Fruit fly (Drosophila melanogaster) ovary, adult (tissue): Measurements from ENCODE around the gene Ent1.

Experiments
- CG17801 ChIP-seq: fragments of 200-800 bp; optimal IDR thresholded peaks from 2 replicates; lab custom pipeline; 2019; ENCODE audit warnings: missing biosample characterization, mild to moderate bottlenecking, missing genetic modification characterization, moderate library complexity; ENCODE audit not compliant: partially characterized antibody

Ent1 gene

DNA sequence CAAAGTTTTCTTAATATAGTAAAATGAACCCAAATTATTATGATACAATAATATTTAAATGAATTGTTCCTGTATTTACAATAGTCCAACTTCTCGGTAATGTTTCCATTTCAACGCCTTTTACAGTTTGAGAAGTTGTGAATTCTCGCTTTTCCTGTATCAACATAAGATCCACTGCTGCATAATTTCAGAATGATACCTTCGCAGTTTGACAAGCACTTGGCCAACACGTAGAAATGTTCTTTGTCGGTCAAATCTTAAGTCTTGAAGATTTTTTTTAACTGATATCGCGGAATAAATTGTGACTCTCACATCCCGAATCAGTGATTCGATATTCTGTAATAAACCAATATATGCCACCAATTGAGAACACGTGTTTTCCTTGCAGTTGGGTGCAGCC, 10.1 kb downstream of the Ent1 start:
- no peak for TF ChIP-seq CG17801 (GFP tag; lab: Kevin White, UChicago)

dm6 chr2L:346781-347180, 10.9 kb downstream of the Ent1 start:
- no peak for TF ChIP-seq CG17801 (GFP tag; lab: Kevin White, UChicago)

dm6 chr2L:332235-332634, 25.4 kb downstream of the Ent1 start, which contains the start of gene CG31921:
Gene CG31921 (minus strand): TSS chr2L:332335.
- no peak for TF ChIP-seq CG17801 (GFP tag; lab: Kevin White, UChicago)

- no peak for TF ChIP-seq CG17801 (GFP tag; lab: Kevin White, UChicago)
Observed at dm6 chr2L:329661-330060, 28.0 kb downstream of the Ent1 start, which contains the start of gene CG43755. Gene CG43755 (minus strand): TSS chr2L:329761.

- TF ChIP-seq CG17801 (GFP tag; lab: Kevin White, UChicago): no peak
Observed at dm6 chr2L:322915-323314, 34.8 kb downstream of the Ent1 start.

DNA sequence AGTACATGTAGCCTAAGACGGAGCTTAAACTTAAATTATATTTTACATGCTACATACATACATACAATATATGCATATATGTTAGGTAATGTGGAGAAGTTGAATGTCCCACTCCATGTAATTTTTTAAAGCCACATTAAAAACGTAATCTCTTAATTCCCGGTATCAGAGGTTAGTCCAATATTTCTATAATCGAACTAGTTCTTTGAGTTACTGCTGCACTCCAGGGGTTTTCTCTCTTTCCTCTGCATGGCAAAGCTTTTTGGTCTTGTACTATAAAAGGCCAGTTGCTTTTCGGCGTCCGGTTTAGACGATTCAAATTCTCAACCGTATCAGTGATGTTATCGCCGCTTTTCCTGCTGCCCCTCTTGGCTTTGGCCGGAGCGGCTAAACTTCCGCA, 35.9 kb downstream of the Ent1 start, which contains the start of gene CG33127:
TSS of gene CG33127 (plus strand) at position 309 of the 400 bp plus-strand sequence.
- TF ChIP-seq CG17801 (GFP tag; lab: Kevin White, UChicago): no peak

- no peak for TF ChIP-seq CG17801 (GFP tag; lab: Kevin White, UChicago)
Observed at dm6 chr2L:321148-321547, 36.5 kb downstream of the Ent1 start, which contains the start of gene CG11911. Gene CG11911 (minus strand): TSS chr2L:321248.

DNA sequence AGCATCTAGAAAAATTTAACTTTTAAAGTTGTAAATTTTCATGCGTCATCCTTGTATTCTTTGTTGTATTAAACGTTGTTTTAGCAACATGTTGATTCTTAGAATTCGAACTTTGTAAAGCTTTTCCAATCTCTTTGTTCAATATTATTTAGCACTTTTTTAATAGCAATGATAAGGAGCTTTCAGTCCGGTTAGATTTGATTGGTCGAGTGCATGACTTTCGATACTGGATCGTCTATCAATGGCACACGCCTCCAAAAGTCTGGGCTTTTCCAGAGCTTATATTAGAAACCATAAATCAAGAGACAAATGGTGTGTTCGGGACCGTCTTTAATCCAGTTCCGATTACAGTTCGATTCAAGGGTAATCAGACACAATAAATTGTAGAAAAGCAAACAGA, 37.9 kb downstream of the Ent1 start:
- TF ChIP-seq CG17801 (GFP tag; lab: Kevin White, UChicago): no peak

- TF ChIP-seq CG17801 (GFP tag; lab: Kevin White, UChicago): no peak
Observed at dm6 chr2L:319159-319558, 38.5 kb downstream of the Ent1 start, which contains the start of gene CG11912. Gene CG11912 (minus strand): TSS chr2L:319259.

dm6 chr2L:309812-310431, 47.8 kb downstream of the Ent1 start:
- no peak for TF ChIP-seq CG17801 (GFP tag; lab: Kevin White, UChicago)

- peak; percentile 4 for TF ChIP-seq CG17801 (GFP tag; lab: Kevin White, UChicago)
Observed at dm6 chr2L:309177-309576, 48.5 kb downstream of the Ent1 start.

DNA sequence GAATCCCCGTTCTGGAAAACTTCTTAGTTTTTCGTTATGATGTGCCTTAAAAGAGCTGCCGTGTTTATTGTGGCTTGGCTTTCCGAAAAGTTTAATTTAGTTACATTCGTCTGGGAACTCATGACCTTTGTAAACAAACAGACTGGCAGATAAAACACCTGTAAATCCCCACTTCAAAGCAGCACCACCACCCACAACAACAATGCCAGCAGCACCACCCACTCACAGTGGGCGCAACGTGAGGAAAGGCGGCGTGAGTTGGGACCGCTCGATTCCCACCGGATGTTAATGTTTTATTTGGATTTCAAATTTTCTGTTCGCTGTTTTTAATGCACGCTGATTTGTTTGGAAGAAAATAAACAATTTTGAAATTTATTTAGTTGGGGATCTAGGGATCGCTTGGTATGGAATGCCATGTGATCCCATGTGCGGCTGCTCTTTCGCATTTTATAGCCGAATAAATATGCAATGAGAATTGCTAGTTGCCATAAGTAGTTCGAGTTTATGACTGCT, 49.4 kb downstream of the Ent1 start:
- TF ChIP-seq CG17801 (GFP tag; lab: Kevin White, UChicago): no peak

- no peak for TF ChIP-seq CG17801 (GFP tag; lab: Kevin White, UChicago)
Observed at dm6 chr2L:307129-307528, 50.5 kb downstream of the Ent1 start.

DNA sequence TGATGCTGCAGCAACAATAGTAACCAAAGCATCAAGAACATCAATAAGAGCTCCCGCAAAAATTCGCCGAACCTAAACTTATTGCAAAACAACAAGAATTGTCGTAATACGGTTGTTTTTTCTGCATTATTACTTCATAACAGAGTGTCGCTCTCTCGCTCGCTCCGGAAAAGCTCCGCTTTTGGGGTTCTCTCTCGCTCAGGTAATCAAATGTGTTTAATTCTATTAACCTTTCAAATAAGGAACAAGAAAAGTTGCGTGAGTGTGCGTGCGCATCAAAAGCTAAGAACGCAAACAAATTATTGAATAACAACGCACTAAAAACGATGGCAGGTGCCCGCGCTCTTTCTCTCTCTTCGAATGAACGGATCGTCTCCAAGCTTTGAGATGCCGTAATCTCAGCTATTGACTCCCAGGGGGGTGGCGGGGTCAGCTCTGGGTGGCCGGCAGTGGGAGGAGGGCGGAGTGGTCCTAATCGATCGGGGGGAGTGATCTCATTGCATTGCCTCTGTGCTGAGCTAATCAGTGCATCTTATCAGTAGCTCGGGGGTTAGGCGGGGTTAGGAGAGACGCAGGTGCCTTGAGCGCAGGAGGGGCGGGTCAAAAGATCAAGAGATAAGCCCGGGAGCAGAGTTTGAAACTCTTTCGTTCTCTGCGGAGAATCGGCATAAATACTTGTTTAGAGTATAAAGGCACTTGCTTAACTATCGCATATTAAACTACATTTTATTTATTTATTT, 51.3 kb downstream of the Ent1 start:
- no peak for TF ChIP-seq CG17801 (GFP tag; lab: Kevin White, UChicago)

dm6 chr2L:305646-306045, 52.0 kb downstream of the Ent1 start, which contains the start of gene Plc21C:
Gene Plc21C (plus strand): TSS chr2L:305935.
- peak; percentile 68 for TF ChIP-seq CG17801 (GFP tag; lab: Kevin White, UChicago)
